Worm (Caenorhabditis elegans): ENCODE results near the gene srx-42.

- TF ChIP-seq pag-3 (tag; optimal IDR thresholded peaks at IDR 0.05; ENCODE audit: borderline replicate concordance) (no peak), npax-4 (tag; optimal IDR thresholded peaks at IDR 0.05) (no peak), ref-2 (tag; optimal IDR thresholded peaks at IDR 0.05) (no peak), pha-4 (tag; optimal IDR thresholded peaks at IDR 0.05) (no peak), hlh-8 (tag; optimal IDR thresholded peaks at IDR 0.05) (no peak)
Measured at ce11 chrV:13936850-13937249, 16.0 kb downstream of the srx-42 start, which contains the start of gene srw-145.
